Fruit fly (Drosophila melanogaster) Kc167 (cell line): ENCODE data around the gene CG7912.

Experiments
- Myc ChIP-seq: fragments of >200 bp; optimal IDR thresholded peaks from 2 replicates; lab custom pipeline; 2017; ENCODE audit warnings: missing external identifiers
- Sin3A ChIP-seq: fragments of >200 bp; optimal IDR thresholded peaks from 2 replicates; lab custom pipeline; 2018; ENCODE audit warnings: missing external identifiers
- h ChIP-seq: fragments of >200 bp; optimal IDR thresholded peaks from 3 replicates; lab custom pipeline; 2018; ENCODE audit warnings: missing external identifiers
- insv ChIP-seq: fragments of >200 bp; optimal IDR thresholded peaks from 3 replicates; lab custom pipeline; 2018; ENCODE audit warnings: missing external identifiers
- psq ChIP-seq: fragments of >200 bp; optimal IDR thresholded peaks from 2 replicates; lab custom pipeline; 2017; ENCODE audit warnings: missing external identifiers
- ttk ChIP-seq: sonication (Bioruptor generic); optimal IDR thresholded peaks from 2 replicates; lab custom pipeline; 2017; ENCODE audit warnings: missing external identifiers

The CG7912 gene

DNA sequence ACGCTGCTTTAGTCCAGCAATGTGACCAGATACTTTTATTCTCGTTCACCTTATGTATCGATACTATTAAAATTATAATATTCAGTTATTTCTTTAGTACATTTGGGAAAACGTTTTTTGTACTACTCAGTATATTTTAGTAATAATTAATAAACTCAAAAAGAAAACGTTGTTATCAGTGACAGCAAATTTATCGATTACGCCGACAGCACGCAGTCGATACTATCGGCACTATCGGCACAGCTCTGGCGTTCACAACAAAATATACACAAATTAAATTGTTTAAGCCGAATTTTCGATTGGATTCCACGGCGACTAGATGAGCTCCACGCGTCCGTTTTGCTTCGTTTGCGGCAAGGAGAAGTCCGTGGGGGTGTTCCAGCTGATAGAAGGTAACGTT, 30.5 kb upstream of the CG7912 start, which contains the start of the genes janA, Sry-alpha and Sry-beta:
Gene janA (minus strand): TSS at position 40 of the 400 bp plus-strand sequence.
Gene Sry-alpha (plus strand): TSS at position 226 of the 400 bp plus-strand sequence.
Gene Sry-beta (plus strand): TSS at position 226 of the 400 bp plus-strand sequence.
- TF ChIP-seq h (lab: Kevin White, UChicago) (no peak), insv (lab: Kevin White, UChicago) (no peak), Myc (lab: Kevin White, UChicago) (no peak), Sin3A (no peak), psq (lab: Kevin White, UChicago) (no peak), ttk (lab: Kevin White, UChicago) (no peak)

DNA sequence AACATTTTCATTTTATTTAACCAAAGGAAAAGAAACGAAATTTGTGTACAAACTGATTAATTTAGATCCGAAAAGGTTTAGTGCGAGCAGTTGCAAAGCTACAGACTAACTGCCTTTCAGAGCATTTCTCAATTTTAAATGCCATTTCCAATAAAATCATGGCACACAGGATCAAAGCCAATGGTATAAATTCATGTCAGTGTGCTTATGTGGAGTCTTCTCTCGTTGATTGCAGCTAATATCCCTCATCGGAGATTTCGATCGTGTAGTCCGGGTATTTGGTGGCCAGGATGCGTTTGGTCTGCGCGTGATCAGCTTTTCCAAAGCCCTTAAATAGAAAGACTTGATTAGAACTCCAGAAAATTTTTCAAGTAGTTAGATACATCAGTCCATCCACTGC, 29.6 kb upstream of the CG7912 start, which contains the start of gene janB:
Gene janB (minus strand): TSS at position 101 of the 400 bp plus-strand sequence.
- TF ChIP-seq h (lab: Kevin White, UChicago) (no peak), Myc (lab: Kevin White, UChicago) (no peak), insv (lab: Kevin White, UChicago) (no peak), ttk (lab: Kevin White, UChicago) (no peak), Sin3A (no peak), psq (lab: Kevin White, UChicago) (no peak)

DNA sequence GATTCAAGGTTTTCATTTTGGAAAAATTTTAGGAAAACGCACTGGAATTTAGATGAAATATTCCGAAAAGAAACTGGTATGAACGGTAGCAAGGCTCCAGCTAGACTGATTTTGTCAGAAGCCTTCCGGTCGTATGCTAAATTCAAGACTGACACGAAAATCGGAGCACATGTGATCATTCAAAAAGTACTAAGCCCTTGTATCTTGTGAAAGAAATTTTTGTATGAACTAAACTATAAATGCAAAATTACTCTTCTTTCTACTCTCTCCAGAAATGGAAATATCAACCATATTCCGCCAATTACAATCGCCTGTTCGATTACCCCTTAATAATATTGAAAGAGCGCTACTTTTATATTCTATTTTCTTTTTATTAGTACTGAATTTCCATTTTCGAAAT, 28.6 kb upstream of the CG7912 start, which contains the start of gene ocn:
Gene ocn (minus strand): TSS at position 101 of the 400 bp plus-strand sequence.
- TF ChIP-seq Sin3A = no peak
- TF ChIP-seq Myc (lab: Kevin White, UChicago) = no peak
- no peak for TF ChIP-seq ttk (lab: Kevin White, UChicago)
- TF ChIP-seq insv (lab: Kevin White, UChicago) = no peak
- TF ChIP-seq h (lab: Kevin White, UChicago) = no peak

DNA sequence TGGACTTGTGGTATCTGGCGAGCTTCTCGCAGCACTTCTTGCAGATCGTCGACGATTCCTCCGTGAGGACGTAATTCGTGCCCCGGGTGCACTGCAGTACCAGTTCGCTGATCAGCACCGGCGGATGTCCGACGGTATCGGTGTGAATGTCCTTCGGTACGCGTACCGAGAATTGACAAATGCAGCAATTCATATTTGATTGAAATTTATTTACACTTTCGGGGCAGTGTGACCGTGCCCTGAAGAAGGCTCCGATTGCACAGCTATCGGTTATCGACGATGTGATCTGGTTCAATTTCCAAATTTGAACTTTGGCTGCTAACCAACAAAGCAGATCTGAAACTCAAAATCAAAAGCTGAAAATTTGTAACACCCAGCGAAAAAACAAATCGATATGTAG, 27.6 kb upstream of the CG7912 start, which contains the start of gene ZIPIC:
Gene ZIPIC (minus strand): TSS at position 262 of the 400 bp plus-strand sequence.
- TF ChIP-seq insv (lab: Kevin White, UChicago) (no peak), psq (lab: Kevin White, UChicago) (no peak)

DNA sequence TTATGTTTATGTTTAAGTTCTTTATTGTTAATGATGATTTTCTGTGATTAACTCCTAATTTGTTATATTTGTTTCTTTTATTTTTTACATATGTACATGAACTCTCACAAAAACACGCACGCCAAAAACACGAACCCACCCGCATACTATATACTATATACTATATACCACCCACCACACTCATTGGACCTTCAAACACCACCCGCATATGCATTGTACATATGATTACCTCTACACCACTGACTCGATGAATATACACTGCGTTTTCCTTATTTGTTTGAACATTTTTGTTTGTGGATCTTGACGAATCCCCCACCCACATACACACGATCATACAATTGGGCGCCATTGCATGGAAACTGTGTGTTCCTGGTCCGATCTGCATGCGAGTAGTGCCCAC, 23.3 kb upstream of the CG7912 start:
- TF ChIP-seq psq (lab: Kevin White, UChicago) (no peak), Sin3A (no peak), ttk (lab: Kevin White, UChicago) (no peak), Myc (lab: Kevin White, UChicago) (no peak), insv (lab: Kevin White, UChicago) (no peak), h (lab: Kevin White, UChicago) (no peak)

DNA sequence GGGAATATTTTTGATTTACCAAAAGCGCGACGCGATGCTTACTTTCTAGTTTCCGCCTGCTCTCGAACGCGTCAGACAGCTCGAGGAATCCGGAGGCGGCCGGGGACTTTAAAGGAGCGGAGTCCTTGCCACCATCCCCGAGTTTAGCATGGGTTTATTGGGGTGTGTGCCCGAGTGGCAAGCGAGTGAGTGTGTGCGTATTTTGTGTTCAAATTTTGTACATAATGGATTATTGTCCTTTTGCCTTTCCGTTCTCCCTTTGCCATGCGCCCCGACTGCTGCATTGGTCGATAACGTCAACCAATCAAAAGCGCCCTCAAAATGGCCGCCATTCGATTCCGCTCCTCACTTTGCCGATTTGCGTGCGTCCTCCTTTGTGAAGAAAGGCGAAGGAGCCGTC, 21.1 kb upstream of the CG7912 start:
- TF ChIP-seq psq (lab: Kevin White, UChicago) (no peak), Sin3A (no peak)

DNA sequence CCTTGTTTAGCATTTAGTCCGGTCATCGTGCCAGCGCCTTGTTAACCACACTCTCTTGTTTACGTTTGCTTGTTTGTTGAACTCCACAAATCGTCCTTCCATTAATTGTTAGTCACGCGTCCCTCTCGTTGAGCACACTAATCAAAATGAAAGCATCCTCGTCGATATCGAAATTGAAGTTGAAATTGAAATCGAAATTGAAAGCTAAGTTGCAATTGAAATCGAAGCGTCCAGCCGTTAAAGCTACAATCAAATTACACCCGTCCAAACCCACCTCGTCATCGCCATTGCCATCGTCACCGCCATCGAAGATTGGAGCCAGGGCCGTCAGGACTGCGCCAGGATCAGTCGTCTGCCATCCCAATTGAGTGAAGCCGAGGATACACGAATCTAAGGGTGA, 14.5 kb upstream of the CG7912 start:
- TF ChIP-seq h (lab: Kevin White, UChicago) = no peak
- TF ChIP-seq Sin3A = no peak
- no peak for TF ChIP-seq insv (lab: Kevin White, UChicago)
- no peak for TF ChIP-seq Myc (lab: Kevin White, UChicago)
- no peak for TF ChIP-seq psq (lab: Kevin White, UChicago)
- no peak for TF ChIP-seq ttk (lab: Kevin White, UChicago)

DNA sequence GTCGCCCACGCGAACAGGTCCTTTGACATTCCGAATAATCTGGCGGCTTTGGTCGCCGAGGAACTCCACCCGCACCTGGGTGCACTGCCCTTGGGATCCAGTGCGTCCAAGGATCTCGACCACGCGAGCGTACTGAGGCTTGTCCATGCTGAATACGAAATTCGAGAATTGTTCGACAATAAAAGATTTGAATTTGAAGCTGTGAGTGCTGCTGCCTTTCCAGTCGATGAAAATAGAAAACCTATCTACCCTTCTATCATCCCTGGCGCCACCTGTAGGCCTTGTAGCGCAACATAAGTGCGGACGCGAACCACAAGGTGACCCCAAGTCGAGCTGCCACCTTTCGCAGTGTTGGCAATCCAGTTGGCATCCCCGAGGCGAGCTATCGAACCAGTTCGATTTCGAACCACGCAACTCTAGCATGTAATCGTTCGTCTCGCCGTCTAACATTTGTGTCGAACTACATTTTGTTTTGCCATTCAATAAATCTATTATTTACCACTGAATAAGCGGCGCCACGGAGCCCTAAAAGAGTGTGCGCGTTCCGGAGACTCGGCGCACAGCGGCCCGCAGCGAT, 13.6 kb upstream of the CG7912 start, which contains the start of the genes RpS28a and Axn:
Gene RpS28a (minus strand): TSS at position 197 of the 577 bp plus-strand sequence.
Gene Axn (plus strand): TSS at position 391 of the 577 bp plus-strand sequence.
- TF ChIP-seq insv (lab: Kevin White, UChicago) (no peak), h (lab: Kevin White, UChicago) (no peak), psq (lab: Kevin White, UChicago) (no peak), ttk (lab: Kevin White, UChicago) (no peak), Myc (lab: Kevin White, UChicago) (no peak)

DNA sequence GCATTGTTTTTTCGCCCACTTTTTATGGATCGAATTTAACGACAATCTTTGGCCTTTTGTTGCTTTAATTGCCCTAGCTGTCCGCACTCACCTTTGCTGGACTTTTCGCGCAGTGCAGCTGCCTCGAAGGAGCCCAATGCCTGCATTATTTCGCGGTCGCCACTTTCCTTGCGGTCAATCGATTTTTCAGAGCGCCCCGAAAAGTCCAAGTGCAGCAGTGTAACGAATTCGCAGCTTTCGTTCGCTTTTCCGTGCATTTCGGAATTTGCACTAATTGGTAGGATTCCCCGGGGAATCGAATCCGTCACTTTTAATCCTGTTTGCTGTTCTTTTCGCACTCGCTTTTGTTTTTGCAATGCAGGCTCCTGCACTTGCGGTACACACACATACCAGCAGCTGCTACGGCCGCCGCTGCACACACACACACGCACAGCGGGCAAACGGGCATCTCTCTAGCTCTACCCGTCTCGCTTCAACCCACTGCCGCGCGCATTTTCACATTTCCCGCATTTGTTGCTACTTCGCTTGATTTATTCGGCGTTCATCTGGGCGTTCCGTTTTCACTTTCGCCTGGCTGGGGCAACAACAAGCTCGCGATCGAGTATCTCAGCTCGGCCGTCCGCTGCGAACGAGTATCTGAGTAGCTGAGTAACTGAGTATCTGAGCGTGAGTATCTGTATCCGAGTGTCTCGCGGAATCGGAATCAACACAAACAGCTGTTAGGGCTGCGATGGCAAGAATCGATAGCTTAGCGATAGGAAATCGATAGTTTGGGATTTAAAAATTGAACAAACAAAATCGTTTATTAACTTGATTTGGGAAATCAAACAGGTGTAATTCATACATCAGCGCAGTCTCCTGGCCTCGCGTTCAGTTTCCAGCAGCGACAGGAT, 12.8 kb upstream of the CG7912 start, which contains the start of gene Mgat2:
Gene Mgat2 (minus strand): TSS at position 663 of the 893 bp plus-strand sequence.
- no peak for TF ChIP-seq insv (lab: Kevin White, UChicago)
- no peak for TF ChIP-seq Sin3A
- TF ChIP-seq Myc (lab: Kevin White, UChicago) = no peak
- TF ChIP-seq psq (lab: Kevin White, UChicago) = no peak
- no peak for TF ChIP-seq ttk (lab: Kevin White, UChicago)
- no peak for TF ChIP-seq h (lab: Kevin White, UChicago)

DNA sequence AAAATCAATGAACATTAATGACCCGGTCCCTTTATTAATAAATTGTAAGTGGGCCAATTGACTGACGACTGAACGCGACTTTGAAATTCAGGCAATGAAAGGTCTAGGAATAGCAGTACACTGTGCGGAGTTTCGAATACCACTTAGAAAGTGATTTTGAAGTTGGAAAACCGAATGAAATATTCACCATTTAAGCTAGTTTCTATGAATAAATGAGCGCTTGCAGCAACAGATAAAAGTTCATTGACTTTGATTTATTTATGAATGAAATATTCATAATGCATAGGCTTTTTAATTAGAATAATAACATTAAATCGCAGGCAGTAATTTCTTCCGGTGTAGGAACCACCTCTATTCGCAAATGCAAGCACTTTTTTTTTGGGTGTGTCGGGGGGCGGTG, 12.0 kb upstream of the CG7912 start:
- TF ChIP-seq ttk (lab: Kevin White, UChicago) (no peak), psq (lab: Kevin White, UChicago) (no peak), h (lab: Kevin White, UChicago) (no peak), Sin3A (no peak), insv (lab: Kevin White, UChicago) (no peak), Myc (lab: Kevin White, UChicago) (no peak)

DNA sequence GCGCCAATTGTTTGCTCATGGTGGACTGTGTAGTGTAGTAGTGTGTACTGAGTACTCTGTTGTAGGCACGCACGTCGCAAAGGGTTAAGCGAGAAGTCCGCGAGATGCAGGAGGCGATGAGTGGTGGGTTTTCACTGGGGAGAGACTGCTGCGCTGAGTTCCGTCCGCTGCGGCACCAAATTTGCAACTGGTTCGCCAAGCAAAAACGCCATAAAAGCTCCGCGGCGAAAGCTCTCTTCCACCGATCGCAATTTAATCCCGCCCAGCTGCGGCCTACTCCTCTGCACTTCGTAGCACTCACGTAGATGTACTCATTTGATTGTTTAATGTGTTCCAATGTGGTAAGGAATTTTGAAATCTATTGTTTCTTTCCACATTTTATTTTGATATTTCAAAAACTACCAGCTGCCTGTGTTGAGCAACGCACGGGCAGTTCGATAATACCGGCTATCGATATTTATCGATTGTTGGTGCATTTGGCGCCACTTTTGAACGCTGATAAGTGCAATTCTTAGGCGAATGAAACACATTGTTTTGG, 6.1 kb upstream of the CG7912 start, which contains the start of gene CG7920:
Gene CG7920 (minus strand): TSS at position 308 of the 538 bp plus-strand sequence.
- TF ChIP-seq Sin3A = no peak
- TF ChIP-seq Myc (lab: Kevin White, UChicago) = no peak
- TF ChIP-seq insv (lab: Kevin White, UChicago) = no peak
- TF ChIP-seq psq (lab: Kevin White, UChicago) = no peak
